Worm (Caenorhabditis elegans) whole organism, L4 larva: ENCODE measurements around the gene nspe-7.

Source experiments
- aly-2 ChIP-seq: sonication (generic microtip); optimal IDR thresholded peaks from 2 replicates; lab custom pipeline; 2018; ENCODE audit warnings: missing biosample characterization, missing genetic modification characterization
- fos-1 ChIP-seq: fragments of 150-350 bp; optimal IDR thresholded peaks from 2 replicates; lab custom pipeline; 2014; ENCODE audit warnings: missing biosample characterization, missing genetic modification characterization
- nhr-11 ChIP-seq: fragments of 150-350 bp; optimal IDR thresholded peaks from 2 replicates; lab custom pipeline; 2014; ENCODE audit warnings: missing biosample characterization, missing genetic modification characterization
- nhr-237 ChIP-seq: sonication (generic microtip); optimal IDR thresholded peaks from 2 replicates; lab custom pipeline; 2017; ENCODE audit warnings: missing biosample characterization, missing genetic modification characterization
- snpc-4 ChIP-seq: fragments of 150-350 bp; optimal IDR thresholded peaks from 2 replicates; lab custom pipeline; 2014; ENCODE audit warnings: missing biosample characterization, missing genetic modification characterization
- unc-39 ChIP-seq: sonication (generic microtip); optimal IDR thresholded peaks from 2 replicates; lab custom pipeline; 2017; ENCODE audit warnings: missing biosample characterization, missing genetic modification characterization
- zfp-2 ChIP-seq: sonication (generic microtip); optimal IDR thresholded peaks from 2 replicates; lab custom pipeline; 2016; ENCODE audit warnings: mild to moderate bottlenecking, missing genetic modification characterization, missing compliant biosample characterization

- TF ChIP-seq zfp-2 (tag; lab: Kevin White, UChicago) (no peak), aly-2 (tag; lab: Kevin White, UChicago) (no peak), nhr-237 (no peak), fos-1 (tag; lab: Kevin White, UChicago) (no peak), unc-39 (tag; lab: Kevin White, UChicago) (no peak), snpc-4 (tag; lab: Kevin White, UChicago) (no peak), nhr-11 (no peak)
Measured at ce11 chrII:12626120-12626624, 815 bp upstream of the nspe-7 start.
